Worm (Caenorhabditis elegans) whole organism, mixed stage, embryonic: ENCODE data around the gene pbs-3.

Source experiments
- blmp-1 ChIP-seq: fragments of 150-350 bp; optimal IDR thresholded peaks from 2 replicates; lab custom pipeline; 2014; ENCODE audit warnings: missing biosample characterization, missing genetic modification characterization
- ces-1 ChIP-seq: fragments of 150-350 bp; optimal IDR thresholded peaks from 2 replicates; lab custom pipeline; 2014; ENCODE audit warnings: missing biosample characterization, missing genetic modification reagents, missing genetic modification characterization
- elt-3 ChIP-seq: fragments of 150-350 bp; optimal IDR thresholded peaks from 2 replicates; lab custom pipeline; 2014; ENCODE audit warnings: missing biosample characterization, missing genetic modification characterization
- lin-13 ChIP-seq: fragments of 150-350 bp; optimal IDR thresholded peaks from 2 replicates; lab custom pipeline; 2014; ENCODE audit warnings: missing biosample characterization, missing genetic modification characterization
- tbx-8 ChIP-seq: fragments of 200-800 bp; sonication (Bioruptor generic); optimal IDR thresholded peaks from 2 replicates; lab custom pipeline; 2018; ENCODE audit warnings: mild to moderate bottlenecking, missing genetic modification characterization, moderate library complexity, missing compliant biosample characterization
- unc-39 ChIP-seq: fragments of 150-350 bp; optimal IDR thresholded peaks from 2 replicates; lab custom pipeline; 2014; ENCODE audit warnings: missing biosample characterization, missing genetic modification characterization
- unc-62 ChIP-seq: fragments of 150-350 bp; optimal IDR thresholded peaks from 2 replicates; lab custom pipeline; 2014; ENCODE audit warnings: missing biosample characterization, missing genetic modification reagents, missing genetic modification characterization

- TF ChIP-seq blmp-1 (tag; lab: Kevin White, UChicago), result no peak
- TF ChIP-seq lin-13 (tag; lab: Kevin White, UChicago), result peak; percentile 24
- TF ChIP-seq elt-3 (tag; lab: Kevin White, UChicago), result no peak
- no peak for TF ChIP-seq unc-39 (tag; lab: Kevin White, UChicago)
- TF ChIP-seq ces-1 (GFP tag; lab: Kevin White, UChicago), result no peak
- no peak for TF ChIP-seq tbx-8 (GFP tag; lab: Kevin White, UChicago)
- no peak for TF ChIP-seq unc-62 (GFP tag; lab: Kevin White, UChicago)
Measured at ce11 chrII:4955353-4955752, at the start of gene pbs-3.
